Fruit fly (Drosophila melanogaster): ENCODE measurements around the gene CG14297.
A peak's percentile ranks its signal among the peaks of the same experiment; 100 is the strongest.

Gene CG14297

DNA sequence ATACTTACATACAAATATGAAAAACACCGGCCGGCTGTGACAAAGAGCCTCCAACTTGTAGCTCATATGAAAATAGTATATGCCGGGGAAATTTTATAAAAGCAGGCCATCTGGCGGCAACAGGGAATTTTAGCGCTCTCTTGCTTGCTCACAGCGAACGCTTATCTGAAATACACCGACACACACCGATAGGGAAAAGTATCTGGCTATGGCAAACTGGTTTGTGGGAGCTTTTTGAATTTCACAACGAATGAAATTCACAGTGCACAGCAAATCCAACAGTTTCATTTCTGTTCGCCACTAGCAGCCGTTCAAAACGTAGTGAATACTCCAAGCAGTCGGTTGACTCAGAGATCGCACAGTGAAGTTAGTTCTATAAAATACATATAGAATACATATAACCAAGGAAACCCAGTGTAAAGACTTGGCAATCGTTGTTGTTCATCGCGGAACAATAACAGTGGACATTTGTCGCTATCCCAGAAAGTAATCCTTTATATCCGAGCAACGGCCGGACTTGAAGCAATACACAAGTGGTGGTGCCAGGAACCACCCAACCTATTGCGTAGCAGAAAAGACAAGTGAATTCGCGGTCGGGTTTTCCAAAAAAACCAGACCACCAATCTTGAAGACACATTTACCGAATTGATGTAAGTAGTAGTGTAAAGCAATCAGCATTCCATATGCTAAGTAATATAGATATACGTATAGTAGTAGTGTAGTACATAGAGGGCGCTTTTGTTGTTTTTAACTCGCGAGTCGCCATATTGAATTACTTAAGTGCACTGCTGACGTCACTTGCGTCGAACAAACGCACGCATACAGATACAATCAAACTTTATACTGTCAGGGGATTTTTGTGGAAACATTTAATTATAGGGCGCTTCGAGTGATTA lies 20.3 kb downstream of the CG14297 start (continued):
- TF ChIP-seq Ets21C (GFP tag; optimal IDR thresholded peaks at IDR 0.05) (no peak), Smox (GFP tag; optimal IDR thresholded peaks at IDR 0.05) (no peak), net (GFP tag; optimal IDR thresholded peaks at IDR 0.05) (peak; percentile 51), CG34406 (GFP tag; optimal IDR thresholded peaks at IDR 0.05) (no peak), svp (GFP tag) (peak; percentile 81), salr (GFP tag; optimal IDR thresholded peaks at IDR 0.05) (no peak), cyc (GFP tag; optimal IDR thresholded peaks at IDR 0.05) (no peak), CG7368 (GFP tag; optimal IDR thresholded peaks at IDR 0.05) (peak; percentile 4), Eip93F (GFP tag; optimal IDR thresholded peaks at IDR 0.05) (peak; percentile 54), CG6808 (GFP tag; optimal IDR thresholded peaks at IDR 0.05) (peak; percentile 17), CG8119 (GFP tag; IDR thresholded peaks at IDR 0.05) (no peak), CG9139 (GFP tag; optimal IDR thresholded peaks at IDR 0.05) (peak; percentile 67), Blimp-1 (GFP tag; optimal IDR thresholded peaks at IDR 0.05) (no peak), esn (GFP tag; optimal IDR thresholded peaks at IDR 0.05) (peak; percentile 57), topi (GFP tag; optimal IDR thresholded peaks at IDR 0.05) (peak; percentile 36), acj6 (GFP tag; optimal IDR thresholded peaks at IDR 0.05) (no peak), Met (GFP tag; optimal IDR thresholded peaks at IDR 0.05) (peak; percentile 51), CG8319 (GFP tag; optimal IDR thresholded peaks at IDR 0.05) (no peak), CG6163 (GFP tag; IDR thresholded peaks at IDR 0.05) (peak; percentile 50), CG4318 (GFP tag; optimal IDR thresholded peaks at IDR 0.05) (no peak), fd59A (GFP tag; optimal IDR thresholded peaks at IDR 0.05) (no peak), pdm3 (GFP tag; optimal IDR thresholded peaks at IDR 0.05) (peak; percentile 26), CG8632 (GFP tag; optimal IDR thresholded peaks at IDR 0.05) (no peak), Sox15 (GFP tag; optimal IDR thresholded peaks at IDR 0.05) (no peak), CG6276 (GFP tag; optimal IDR thresholded peaks at IDR 0.05) (no peak)

DNA sequence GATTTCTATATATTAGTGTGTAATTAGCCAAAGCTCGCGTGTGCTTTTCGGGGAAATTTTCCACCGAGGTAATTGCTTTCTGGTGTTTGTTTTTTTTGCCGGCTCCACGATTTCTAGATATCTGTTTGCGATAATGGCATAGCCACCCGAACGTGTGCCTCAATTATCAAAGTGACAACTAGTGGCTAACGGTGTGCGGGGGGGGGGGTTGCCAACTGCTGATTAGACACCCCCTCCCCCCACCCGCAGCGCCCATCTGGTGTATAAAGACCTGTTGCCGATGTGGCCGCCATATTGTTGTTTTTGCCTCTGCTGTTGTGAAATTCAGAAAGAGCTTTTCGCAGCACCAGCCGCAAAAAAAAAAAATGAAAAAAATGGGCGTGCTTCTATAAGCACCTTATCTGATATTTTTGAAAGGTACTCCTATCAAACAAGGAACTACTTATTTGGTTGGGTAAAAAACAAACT lies 21.0 kb downstream of the CG14297 start:
- TF ChIP-seq CG15336 (GFP tag; IDR thresholded peaks at IDR 0.05) (no peak), topi (GFP tag; optimal IDR thresholded peaks at IDR 0.05) (no peak), eg (GFP tag; IDR thresholded peaks at IDR 0.05) (peak; percentile 40; the same call in 1 of the 3 replicates), fd85E (GFP tag; optimal IDR thresholded peaks at IDR 0.05) (no peak), dac (GFP tag; optimal IDR thresholded peaks at IDR 0.05) (peak; percentile 4), ss (GFP tag; optimal IDR thresholded peaks at IDR 0.05) (peak in 1 of 2 experiments; percentile 9), net (GFP tag; optimal IDR thresholded peaks at IDR 0.05) (peak; percentile 4), CG10631 (GFP tag; optimal IDR thresholded peaks at IDR 0.05) (no peak), fkh (GFP tag; optimal IDR thresholded peaks at IDR 0.05) (peak; percentile 75), vri (GFP tag; optimal IDR thresholded peaks at IDR 0.05) (peak; percentile 83), Sox14 (GFP tag; optimal IDR thresholded peaks at IDR 0.05) (peak; percentile 29), Eip78C (GFP tag) (no peak)

DNA sequence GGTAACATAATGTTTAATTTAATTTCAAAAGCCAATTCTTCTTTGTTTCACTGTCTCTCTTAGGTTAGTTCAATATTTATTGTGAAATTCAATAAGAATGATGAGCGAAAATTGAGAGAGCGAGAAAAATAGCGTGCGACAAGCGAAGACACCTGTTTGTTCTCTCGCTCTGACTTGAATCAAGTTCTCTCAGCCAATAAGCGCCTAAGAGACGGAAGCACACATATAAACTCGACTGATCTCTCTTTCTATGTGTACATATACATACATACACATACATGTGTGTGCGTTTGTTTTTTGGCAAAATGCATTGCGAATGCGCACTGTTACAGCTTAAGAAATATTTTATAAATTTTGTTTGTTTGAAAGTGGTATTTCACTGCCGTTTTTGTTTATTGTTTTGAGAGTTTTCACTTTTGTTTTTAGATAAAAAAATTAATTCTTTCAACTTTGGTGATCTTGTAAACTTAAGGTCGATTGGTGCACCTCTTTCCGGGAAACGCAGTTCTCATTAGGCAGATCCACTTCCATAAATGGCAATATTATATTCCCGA lies 25.4 kb downstream of the CG14297 start:
- peak; percentile 12 for TF ChIP-seq Eip93F (GFP tag; optimal IDR thresholded peaks at IDR 0.05)
- TF ChIP-seq vri (GFP tag; optimal IDR thresholded peaks at IDR 0.05), result peak; percentile 4
- no peak for TF ChIP-seq acj6 (GFP tag; optimal IDR thresholded peaks at IDR 0.05)
- TF ChIP-seq CG6276 (GFP tag; optimal IDR thresholded peaks at IDR 0.05), result no peak
- TF ChIP-seq Eip78C (GFP tag), result peak; percentile 64
- peak; percentile 73 for TF ChIP-seq fkh (GFP tag; optimal IDR thresholded peaks at IDR 0.05)
- TF ChIP-seq ss (GFP tag; optimal IDR thresholded peaks at IDR 0.05), result peak in 1 of 2 experiments; percentile 8
- TF ChIP-seq CG3032 (tag; optimal IDR thresholded peaks at IDR 0.05), result no peak
- peak; percentile 13 for TF ChIP-seq CG32006 (GFP tag; optimal IDR thresholded peaks at IDR 0.05)
- peak; percentile 32 for TF ChIP-seq Sox14 (GFP tag; optimal IDR thresholded peaks at IDR 0.05)
- peak; percentile 5 for TF ChIP-seq Sox102F (GFP tag; optimal IDR thresholded peaks at IDR 0.05)
- TF ChIP-seq CG6163 (GFP tag; IDR thresholded peaks at IDR 0.05), result peak; percentile 38; the same call in 2 of the 3 replicates
- TF ChIP-seq Sox15 (GFP tag; optimal IDR thresholded peaks at IDR 0.05), result no peak
